Worm (Caenorhabditis elegans) whole organism, midembryonic: ENCODE results near the gene F08B12.4.

Source experiments
- T22C8.4 ChIP-seq: fragments of 200-800 bp; sonication (Bioruptor generic); IDR thresholded peaks from 2 replicates; pipeline ENCODE4 v1.3.6; 2022; ENCODE audit warnings: missing genetic modification characterization, missing compliant biosample characterization
- cog-1 ChIP-seq: sonication (generic microtip); optimal IDR thresholded peaks from 2 replicates; lab custom pipeline; 2016; ENCODE audit warnings: missing genetic modification characterization, missing compliant biosample characterization
- flt-1 ChIP-seq: fragments of 200-800 bp; sonication (Bioruptor generic); IDR thresholded peaks from 2 replicates; pipeline ENCODE4 v1.3.6; 2022; ENCODE audit warnings: missing genetic modification characterization, missing compliant biosample characterization
- klf-2 ChIP-seq: fragments of 200-800 bp; sonication (Bioruptor generic); conservative IDR thresholded peaks from 2 replicates; pipeline ENCODE4 v1.3.6; 2022; ENCODE audit warnings: missing genetic modification reagents, missing genetic modification characterization, missing compliant biosample characterization
- med-1 ChIP-seq: sonication (generic microtip); optimal IDR thresholded peaks from 2 replicates; lab custom pipeline; 2017; ENCODE audit warnings: missing genetic modification characterization, mild to moderate bottlenecking, missing compliant biosample characterization, antibody characterized with exemption, missing genetic modification reagents; ENCODE audit not compliant: insufficient read depth
- ref-1 ChIP-seq: fragments of 200-800 bp; sonication (Bioruptor generic); conservative IDR thresholded peaks from 2 replicates; pipeline ENCODE4 v1.3.6; 2022; ENCODE audit warnings: missing genetic modification reagents, missing genetic modification characterization, missing compliant biosample characterization
- tab-1 ChIP-seq: fragments of 200-800 bp; sonication (Bioruptor generic); IDR thresholded peaks from 2 replicates; pipeline ENCODE4 v1.3.6; 2022; ENCODE audit warnings: missing genetic modification characterization, missing compliant biosample characterization
- ztf-23 ChIP-seq: fragments of 200-800 bp; sonication (Bioruptor generic); IDR thresholded peaks from 2 replicates; pipeline ENCODE4 v1.3.6; 2022; ENCODE audit warnings: missing genetic modification reagents, missing genetic modification characterization, missing compliant biosample characterization
- ztf-29 ChIP-seq: fragments of 200-800 bp; sonication (Bioruptor generic); IDR thresholded peaks from 2 replicates; pipeline ENCODE4 v1.3.6; 2022; ENCODE audit warnings: missing genetic modification reagents, missing genetic modification characterization, missing compliant biosample characterization

Gene F08B12.4

DNA sequence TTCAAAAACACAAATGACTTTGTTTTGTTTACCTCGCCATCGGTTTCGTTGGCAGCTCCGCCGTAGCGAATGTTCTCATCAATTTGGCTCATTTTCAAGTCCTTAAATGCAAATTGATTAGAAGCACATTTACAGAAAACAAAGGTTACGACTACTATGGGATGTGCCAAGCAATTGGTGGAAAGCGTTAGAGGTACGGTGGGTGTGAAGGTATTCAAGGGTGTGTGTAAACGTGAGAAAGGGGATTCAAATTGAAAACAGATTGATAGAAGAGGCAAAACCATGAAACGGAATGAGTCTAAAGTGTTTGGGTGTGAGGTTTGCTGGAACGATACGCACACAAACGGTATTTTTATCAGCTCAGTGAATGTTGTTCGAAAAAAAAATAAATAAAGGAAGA lies 30.2 kb downstream of the F08B12.4 start, which contains the start of gene tni-1:
Gene tni-1, minus strand, starts transcription at position 101 of the 400 bp plus-strand sequence.
- no peak for TF ChIP-seq med-1 (GFP tag; lab: Kevin White, UChicago)
- TF ChIP-seq ref-1 (GFP tag; lab: Robert Waterston, UW) = no peak
- TF ChIP-seq ztf-23 (GFP tag; lab: Robert Waterston, UW) = no peak
- no peak for TF ChIP-seq flt-1 (GFP tag; lab: Robert Waterston, UW)
- no peak for TF ChIP-seq klf-2 (GFP tag; lab: Robert Waterston, UW)
- no peak for TF ChIP-seq cog-1 (tag; lab: Kevin White, UChicago)
- no peak for TF ChIP-seq tab-1
- TF ChIP-seq ztf-29 (GFP tag; lab: Robert Waterston, UW) = no peak
- no peak for TF ChIP-seq T22C8.4 (GFP tag; lab: Robert Waterston, UW)

DNA sequence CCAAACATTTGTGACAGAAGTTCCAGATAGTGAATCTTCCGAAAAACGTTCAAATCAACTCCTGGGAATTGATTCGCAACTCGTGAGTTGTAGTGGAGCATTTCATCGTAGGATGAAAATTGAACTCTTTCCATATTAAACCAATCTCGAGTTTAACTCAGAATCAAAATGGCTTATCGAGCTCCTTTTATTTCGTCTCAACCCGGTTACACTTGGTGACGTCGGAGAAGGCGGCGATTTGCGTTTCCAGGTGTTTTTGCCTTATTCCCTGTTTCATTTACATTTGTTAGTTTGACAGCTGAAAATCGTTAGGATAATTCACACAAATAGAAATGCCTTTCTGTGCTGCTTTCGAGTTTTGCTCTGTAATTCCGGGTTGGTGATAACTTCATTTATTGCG lies 32.0 kb downstream of the F08B12.4 start, which contains the start of gene F42E11.3:
Gene F42E11.3, minus strand, starts transcription at position 101 of the 400 bp plus-strand sequence.
- TF ChIP-seq ztf-29 (GFP tag; lab: Robert Waterston, UW) (no peak), flt-1 (GFP tag; lab: Robert Waterston, UW) (no peak), cog-1 (tag; lab: Kevin White, UChicago) (no peak)

DNA sequence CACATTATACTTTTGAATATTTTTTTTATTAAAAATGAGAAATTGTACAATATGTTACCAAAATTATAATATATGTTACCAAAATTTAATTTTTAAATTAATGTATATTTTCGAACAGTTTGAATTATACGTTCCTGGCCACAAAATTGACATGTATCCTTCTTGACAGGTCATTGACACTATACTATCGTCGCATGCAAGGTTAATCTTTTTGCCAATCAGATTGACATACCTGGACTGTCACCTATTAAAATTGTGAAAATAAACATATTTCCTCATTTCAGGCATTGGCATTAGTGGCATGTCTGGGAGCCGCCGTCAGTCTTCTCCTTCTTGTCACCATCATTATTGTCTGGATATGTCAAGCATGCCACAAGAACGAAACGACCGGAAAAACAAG lies 37.4 kb downstream of the F08B12.4 start:
- TF ChIP-seq ref-1 (GFP tag; lab: Robert Waterston, UW) (no peak), cog-1 (tag; lab: Kevin White, UChicago) (no peak), ztf-29 (GFP tag; lab: Robert Waterston, UW) (no peak), tab-1 (no peak), ztf-23 (GFP tag; lab: Robert Waterston, UW) (no peak), T22C8.4 (GFP tag; lab: Robert Waterston, UW) (no peak), med-1 (GFP tag; lab: Kevin White, UChicago) (no peak), flt-1 (GFP tag; lab: Robert Waterston, UW) (no peak), klf-2 (GFP tag; lab: Robert Waterston, UW) (no peak)

DNA sequence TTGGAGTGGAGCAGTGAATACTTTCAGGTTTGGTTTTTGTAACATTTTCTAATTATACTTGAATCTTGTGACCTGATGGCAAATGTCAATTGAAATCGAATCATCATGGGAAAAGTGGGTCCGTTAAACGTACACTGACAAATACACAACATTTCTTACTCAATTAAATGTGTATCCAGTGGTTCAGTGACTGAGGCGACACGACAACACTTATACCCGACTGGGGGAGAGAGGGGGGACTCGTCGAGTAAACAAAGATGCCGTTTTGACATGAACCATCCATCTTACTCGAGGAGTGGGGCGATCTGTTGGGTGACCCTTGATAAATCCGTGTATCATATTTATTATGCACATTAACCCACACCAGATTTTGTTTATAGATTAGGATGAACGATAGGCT lies 38.7 kb downstream of the F08B12.4 start:
- TF ChIP-seq cog-1 (tag; lab: Kevin White, UChicago) (peak; percentile 73), ztf-29 (GFP tag; lab: Robert Waterston, UW) (no peak), flt-1 (GFP tag; lab: Robert Waterston, UW) (0 out of 2 replicates have a peak, but pooled peaks have one; percentile 13)

DNA sequence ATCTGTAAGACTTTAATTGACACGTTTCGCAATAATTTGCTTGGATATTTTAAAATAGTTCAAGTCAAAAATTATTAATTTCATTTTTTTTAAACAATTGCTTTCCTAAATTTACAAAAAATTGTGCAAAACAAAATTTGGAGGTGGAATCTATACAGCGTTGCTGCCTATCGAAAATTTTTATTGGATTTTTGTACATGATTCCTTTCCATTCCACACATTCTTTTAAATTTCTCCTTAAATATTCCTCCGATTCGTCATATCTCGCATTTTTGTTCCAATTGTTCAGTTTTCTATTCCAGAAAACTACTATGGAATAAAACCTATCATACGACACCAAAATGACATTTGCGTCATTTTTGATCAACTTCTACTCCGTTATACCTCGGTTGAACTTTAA lies 39.1 kb downstream of the F08B12.4 start, which contains the start of gene ttyh-1:
Gene ttyh-1, plus strand, starts transcription at position 301 of the 400 bp plus-strand sequence.
- TF ChIP-seq klf-2 (GFP tag; lab: Robert Waterston, UW) (no peak), cog-1 (tag; lab: Kevin White, UChicago) (no peak), ztf-23 (GFP tag; lab: Robert Waterston, UW) (no peak), med-1 (GFP tag; lab: Kevin White, UChicago) (no peak), flt-1 (GFP tag; lab: Robert Waterston, UW) (no peak), ztf-29 (GFP tag; lab: Robert Waterston, UW) (no peak), tab-1 (no peak), ref-1 (GFP tag; lab: Robert Waterston, UW) (no peak), T22C8.4 (GFP tag; lab: Robert Waterston, UW) (no peak)

DNA sequence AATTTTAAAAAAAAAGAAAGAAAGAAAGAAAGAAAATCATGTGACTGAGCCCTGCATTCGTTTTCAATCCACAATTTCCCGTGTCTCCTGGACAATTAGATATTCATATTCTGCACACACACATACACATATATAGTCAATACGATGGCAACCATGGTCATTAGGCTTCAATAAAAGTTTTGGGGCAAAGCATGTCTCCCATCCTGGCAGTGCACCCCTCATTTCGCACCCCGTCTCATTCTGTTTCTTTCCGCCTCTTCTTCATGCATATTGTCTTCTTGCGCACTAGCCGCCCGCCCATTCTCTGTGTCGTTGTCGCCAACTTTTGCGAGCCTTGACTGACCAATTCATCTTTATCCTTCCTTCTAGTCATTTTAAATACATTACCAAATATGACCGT lies 39.9 kb downstream of the F08B12.4 start:
- 0 out of 2 replicates have a peak, but pooled peaks have one; percentile 10 for TF ChIP-seq tab-1
- TF ChIP-seq med-1 (GFP tag; lab: Kevin White, UChicago) = no peak

DNA sequence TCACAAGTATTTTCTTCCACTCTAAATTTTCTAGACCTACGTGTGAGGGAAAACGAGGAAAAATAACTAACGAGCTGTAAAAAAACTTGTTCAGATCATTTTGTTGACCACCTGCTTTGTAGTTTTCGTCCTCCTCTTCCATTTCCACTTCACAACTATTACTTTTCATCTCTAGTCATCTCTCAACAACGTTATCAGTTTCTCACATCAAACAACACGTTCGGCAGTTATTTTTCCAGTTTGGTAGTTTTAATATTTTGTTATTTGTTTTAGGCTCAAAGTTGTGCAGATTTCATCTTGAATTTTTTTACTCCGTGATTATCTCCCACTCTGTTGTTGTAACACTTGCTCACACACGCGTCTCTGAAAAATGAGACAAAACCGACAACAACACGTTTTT lies 40.4 kb downstream of the F08B12.4 start:
- TF ChIP-seq flt-1 (GFP tag; lab: Robert Waterston, UW) (no peak), cog-1 (tag; lab: Kevin White, UChicago) (no peak), klf-2 (GFP tag; lab: Robert Waterston, UW) (no peak), ztf-29 (GFP tag; lab: Robert Waterston, UW) (no peak)

DNA sequence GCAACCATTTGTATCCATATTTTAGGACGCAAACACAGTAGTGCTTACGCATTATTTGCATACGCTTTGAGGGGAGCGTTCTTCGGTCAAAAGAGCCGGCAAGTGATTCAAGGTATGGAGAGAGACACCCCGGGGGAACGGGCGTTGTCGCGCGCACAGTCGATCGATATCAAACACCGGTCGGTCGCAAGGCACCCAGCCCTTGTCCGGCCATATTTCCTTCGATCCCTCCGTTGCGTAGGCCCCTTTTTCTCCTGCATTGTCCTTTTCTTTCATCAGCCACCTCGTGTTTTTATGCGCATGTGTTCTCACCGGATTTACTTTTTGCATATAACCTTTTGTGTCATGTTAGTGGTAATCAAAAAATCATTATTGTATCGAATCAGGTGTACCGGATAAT lies 41.5 kb downstream of the F08B12.4 start:
- no peak for TF ChIP-seq ztf-29 (GFP tag; lab: Robert Waterston, UW)
- 0 out of 2 replicates have a peak, but pooled peaks have one; percentile 30 for TF ChIP-seq flt-1 (GFP tag; lab: Robert Waterston, UW)
- TF ChIP-seq ref-1 (GFP tag; lab: Robert Waterston, UW) = no peak
- peak; percentile 56; the same call in 1 of the 2 replicates for TF ChIP-seq T22C8.4 (GFP tag; lab: Robert Waterston, UW)
- TF ChIP-seq med-1 (GFP tag; lab: Kevin White, UChicago) = no peak

DNA sequence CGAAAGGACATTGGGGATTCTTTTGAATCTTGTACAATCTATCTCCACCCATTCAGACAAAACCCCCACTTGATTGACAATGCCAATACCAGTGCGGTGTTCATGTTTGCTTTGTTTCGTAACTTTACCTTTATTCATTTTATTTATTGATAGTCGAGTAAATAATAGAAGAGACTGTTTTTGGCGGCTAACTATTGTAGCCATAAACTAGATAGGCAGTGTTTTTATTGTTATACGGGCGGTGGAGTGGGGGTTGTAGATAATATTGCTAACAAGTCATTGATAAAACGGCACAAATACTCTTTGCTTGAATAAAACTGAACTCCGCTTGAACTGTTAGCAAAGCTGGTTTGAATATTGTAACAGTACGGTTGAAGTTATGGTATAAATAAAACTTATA lies 42.6 kb downstream of the F08B12.4 start:
- no peak for TF ChIP-seq T22C8.4 (GFP tag; lab: Robert Waterston, UW)
- TF ChIP-seq tab-1 = no peak
- no peak for TF ChIP-seq flt-1 (GFP tag; lab: Robert Waterston, UW)
- TF ChIP-seq med-1 (GFP tag; lab: Kevin White, UChicago) = no peak
- no peak for TF ChIP-seq ztf-29 (GFP tag; lab: Robert Waterston, UW)
- no peak for TF ChIP-seq klf-2 (GFP tag; lab: Robert Waterston, UW)
- no peak for TF ChIP-seq cog-1 (tag; lab: Kevin White, UChicago)
- TF ChIP-seq ztf-23 (GFP tag; lab: Robert Waterston, UW) = no peak

DNA sequence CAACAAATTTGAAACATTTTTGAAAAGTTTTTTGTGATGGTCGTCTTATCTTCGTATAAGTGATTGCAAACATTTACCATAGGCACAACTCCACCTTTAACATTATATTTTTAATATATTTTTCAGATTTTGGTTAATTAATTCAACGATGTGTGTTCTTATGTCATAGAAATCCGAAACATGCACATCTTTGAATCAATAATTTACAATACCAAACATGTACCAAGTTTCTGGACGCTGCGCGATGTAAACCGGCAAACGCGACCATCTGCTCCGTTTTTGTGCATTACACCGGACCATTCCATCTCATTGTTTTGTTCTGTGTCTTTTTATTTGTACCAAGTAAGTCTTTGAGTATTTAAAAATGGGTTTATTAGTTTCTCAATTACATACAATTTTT lies 50.0 kb downstream of the F08B12.4 start, which contains the start of gene pgp-4:
Gene pgp-4, plus strand, starts transcription at position 301 of the 400 bp plus-strand sequence.
- TF ChIP-seq cog-1 (tag; lab: Kevin White, UChicago) = no peak
